Fruit fly (Drosophila melanogaster) whole organism, adult: ENCODE data around the gene CG42747.

Experiments
- CG12768 ChIP-seq: fragments of 200-800 bp; sonication (Bioruptor generic); optimal IDR thresholded peaks from 2 replicates; lab custom pipeline; 2017; ENCODE audit warnings: missing biosample characterization, missing genetic modification characterization, mild to moderate bottlenecking, moderate library complexity, missing genetic modification reagents
- CG1620 ChIP-seq: fragments of 200-800 bp; sonication (Bioruptor generic); optimal IDR thresholded peaks from 2 replicates; lab custom pipeline; 2016; ENCODE audit warnings: missing biosample characterization, missing genetic modification characterization
- CG5204 ChIP-seq: fragments of 200-800 bp; sonication (Bioruptor generic); optimal IDR thresholded peaks from 2 replicates; lab custom pipeline; 2016; ENCODE audit warnings: missing biosample characterization, missing genetic modification characterization
- CG7045 ChIP-seq: fragments of 200-800 bp; sonication (Bioruptor generic); optimal IDR thresholded peaks from 2 replicates; lab custom pipeline; 2017; ENCODE audit warnings: missing biosample characterization, mild to moderate bottlenecking, missing genetic modification characterization
- Crg-1 ChIP-seq: fragments of 200-800 bp; sonication (Bioruptor generic); optimal IDR thresholded peaks from 2 replicates; lab custom pipeline; 2016; ENCODE audit warnings: missing biosample characterization, missing genetic modification characterization
- kay ChIP-seq: fragments of 200-800 bp; sonication (Bioruptor generic); peaks from one replicate; lab custom pipeline; 2016; ENCODE audit warnings: missing biosample characterization, missing genetic modification characterization, borderline replicate concordance
- ovo ChIP-seq: fragments of 200-800 bp; sonication (Bioruptor generic); optimal IDR thresholded peaks from 2 replicates; lab custom pipeline; 2016; ENCODE audit warnings: missing biosample characterization, missing genetic modification characterization
- pad ChIP-seq: fragments of 200-800 bp; sonication (Bioruptor generic); optimal IDR thresholded peaks from 3 replicates; lab custom pipeline; 2017; ENCODE audit warnings: missing biosample characterization, missing genetic modification characterization, mild to moderate bottlenecking, moderate library complexity, missing genetic modification reagents
- tj ChIP-seq: fragments of 200-800 bp; sonication (Bioruptor generic); optimal IDR thresholded peaks from 3 replicates; lab custom pipeline; 2017; ENCODE audit warnings: missing biosample characterization, mild to moderate bottlenecking, missing genetic modification characterization, moderate library complexity
- toe ChIP-seq: fragments of 200-800 bp; sonication (Bioruptor generic); optimal IDR thresholded peaks from 2 replicates; lab custom pipeline; 2016; ENCODE audit warnings: missing biosample characterization, missing genetic modification characterization

DNA sequence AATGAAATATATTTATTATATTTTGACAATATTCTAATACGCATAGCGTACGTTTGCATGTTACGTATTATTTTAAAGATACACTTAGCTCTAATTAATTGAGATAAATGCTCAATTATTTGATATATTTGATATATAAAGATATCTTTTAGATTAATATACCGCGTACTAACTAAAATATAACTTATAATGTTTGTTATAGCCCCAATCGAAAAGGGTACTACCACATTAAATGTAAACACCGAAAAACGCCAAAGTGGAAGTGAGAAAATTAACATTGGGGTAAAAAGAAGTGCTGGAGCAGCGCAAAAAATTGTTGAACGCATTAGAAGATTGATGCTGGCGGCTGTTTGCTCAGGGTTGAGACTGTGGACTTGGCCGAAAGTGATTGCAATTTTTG, 42.8 kb downstream of the CG42747 start:
- no peak for TF ChIP-seq CG7045 (GFP tag; lab: Kevin White, UChicago)
- TF ChIP-seq ovo: no peak
- no peak for TF ChIP-seq CG12768 (GFP tag; lab: Kevin White, UChicago)
- TF ChIP-seq tj (GFP tag; lab: Kevin White, UChicago): no peak
- TF ChIP-seq CG1620: no peak
- TF ChIP-seq toe (GFP tag; lab: Kevin White, UChicago): no peak
- no peak for TF ChIP-seq Crg-1 (GFP tag; lab: Kevin White, UChicago)
- TF ChIP-seq CG5204: no peak
- TF ChIP-seq pad (GFP tag; lab: Kevin White, UChicago): no peak
- no peak for TF ChIP-seq kay (GFP tag; lab: Kevin White, UChicago)
